Worm (Caenorhabditis elegans) whole organism, L3 larva: ENCODE data around the gene brd-1.
A peak's percentile ranks its signal among the peaks of the same experiment; 100 is the strongest.

Experiments
- R02D3.7 ChIP-seq: fragments of 150-350 bp; optimal IDR thresholded peaks from 2 replicates; lab custom pipeline; 2014; ENCODE audit warnings: missing biosample characterization, missing genetic modification characterization
- aly-2 ChIP-seq: fragments of 150-350 bp; optimal IDR thresholded peaks from 2 replicates; lab custom pipeline; 2014; ENCODE audit warnings: missing biosample characterization, missing genetic modification characterization
- ama-1 ChIP-seq: fragments of 150-350 bp; optimal IDR thresholded peaks from 2 replicates; lab custom pipeline; 2018
- ceh-16 ChIP-seq: sonication (generic microtip); optimal IDR thresholded peaks from 2 replicates; lab custom pipeline; 2017; ENCODE audit warnings: missing biosample characterization, missing genetic modification characterization
- ceh-28 ChIP-seq: fragments of 150-350 bp; optimal IDR thresholded peaks from 2 replicates; lab custom pipeline; 2014; ENCODE audit warnings: missing biosample characterization, missing genetic modification reagents, missing genetic modification characterization
- ceh-82 ChIP-seq: fragments of 150-350 bp; optimal IDR thresholded peaks from 2 replicates; lab custom pipeline; 2014; ENCODE audit warnings: missing biosample characterization, missing genetic modification characterization
- ceh-9 ChIP-seq: sonication (generic microtip); optimal IDR thresholded peaks from 2 replicates; lab custom pipeline; 2018; ENCODE audit warnings: missing biosample characterization, missing genetic modification characterization
- egl-5 ChIP-seq: fragments of 150-350 bp; optimal IDR thresholded peaks from 2 replicates; lab custom pipeline; 2017; ENCODE audit warnings: missing biosample characterization, missing genetic modification reagents, missing genetic modification characterization, inconsistent platforms
- elt-1 ChIP-seq: fragments of 150-350 bp; optimal IDR thresholded peaks from 2 replicates; lab custom pipeline; 2014; ENCODE audit warnings: missing biosample characterization, missing genetic modification characterization
- elt-2 ChIP-seq: sonication (generic microtip); optimal IDR thresholded peaks from 2 replicates; lab custom pipeline; 2016; ENCODE audit warnings: missing genetic modification reagents, mild to moderate bottlenecking, missing genetic modification characterization, missing compliant biosample characterization
- elt-3 ChIP-seq, 3 experiments: fragments of 150-350 bp in 1 of 3; sonication (generic microtip) in 2 of 3; optimal IDR thresholded peaks; 2 replicates in 2 of 3; 4 replicates in 1 of 3; lab custom pipeline; 2014 to 2017; ENCODE audit warnings: missing biosample characterization in 3 of 3, missing genetic modification characterization in 3 of 3
- eor-1 ChIP-seq, 2 experiments: fragments of 150-350 bp; optimal IDR thresholded peaks; 2 replicates each; lab custom pipeline; 2014 to 2018; ENCODE audit warnings: missing biosample characterization in 2 of 2, missing genetic modification characterization in 2 of 2
- fkh-10 ChIP-seq: sonication (generic microtip); optimal IDR thresholded peaks from 2 replicates; lab custom pipeline; 2017; ENCODE audit warnings: missing biosample characterization, missing genetic modification reagents, missing genetic modification characterization
- fos-1 ChIP-seq: fragments of 150-350 bp; optimal IDR thresholded peaks from 2 replicates; lab custom pipeline; 2014; ENCODE audit warnings: missing biosample characterization, missing genetic modification characterization
- hmg-11 ChIP-seq: sonication (generic microtip); optimal IDR thresholded peaks from 2 replicates; lab custom pipeline; 2016; ENCODE audit warnings: missing genetic modification characterization, missing compliant biosample characterization
- jun-1 ChIP-seq: fragments of 150-350 bp; optimal IDR thresholded peaks from 2 replicates; lab custom pipeline; 2014; ENCODE audit warnings: missing biosample characterization, missing genetic modification reagents, missing genetic modification characterization
- lin-15B ChIP-seq: fragments of 150-350 bp; optimal IDR thresholded peaks from 2 replicates; lab custom pipeline; 2014; ENCODE audit warnings: missing biosample characterization, missing genetic modification characterization
- lin-39 ChIP-seq: fragments of 150-350 bp; optimal IDR thresholded peaks from 2 replicates; lab custom pipeline; 2018; ENCODE audit warnings: missing biosample characterization, missing genetic modification reagents, missing genetic modification characterization
- lsy-12 ChIP-seq: sonication (generic microtip); optimal IDR thresholded peaks from 2 replicates; lab custom pipeline; 2016; ENCODE audit warnings: mild to moderate bottlenecking, missing genetic modification characterization, missing compliant biosample characterization
- mml-1 ChIP-seq: fragments of 150-350 bp; sonication (generic microtip); optimal IDR thresholded peaks from 3 replicates; lab custom pipeline; 2014; ENCODE audit warnings: missing biosample characterization, missing genetic modification characterization
- nfya-1 ChIP-seq: sonication (generic microtip); optimal IDR thresholded peaks from 2 replicates; lab custom pipeline; 2017; ENCODE audit warnings: missing genetic modification characterization, mild to moderate bottlenecking, missing compliant biosample characterization, antibody characterized with exemption, moderate library complexity; ENCODE audit not compliant: insufficient read depth
- nhr-12 ChIP-seq: fragments of 150-350 bp; optimal IDR thresholded peaks from 2 replicates; lab custom pipeline; 2014; ENCODE audit warnings: missing biosample characterization, missing genetic modification characterization
- nhr-23 ChIP-seq: fragments of 150-350 bp; optimal IDR thresholded peaks from 2 replicates; lab custom pipeline; 2014; ENCODE audit warnings: missing biosample characterization, missing genetic modification reagents, missing genetic modification characterization
- nhr-237 ChIP-seq: fragments of 150-350 bp; optimal IDR thresholded peaks from 2 replicates; lab custom pipeline; 2014; ENCODE audit warnings: missing biosample characterization, missing genetic modification characterization
- nhr-25 ChIP-seq: sonication (generic microtip); optimal IDR thresholded peaks from 2 replicates; lab custom pipeline; 2017; ENCODE audit warnings: missing biosample characterization, missing genetic modification characterization
- nhr-28 ChIP-seq: fragments of 150-350 bp; optimal IDR thresholded peaks from 2 replicates; lab custom pipeline; 2014; ENCODE audit warnings: missing biosample characterization, missing genetic modification characterization
- nhr-43 ChIP-seq: sonication (generic microtip); optimal IDR thresholded peaks from 2 replicates; lab custom pipeline; 2016; ENCODE audit warnings: mild to moderate bottlenecking, missing genetic modification characterization, missing compliant biosample characterization; ENCODE audit not compliant: poor library complexity, severe bottlenecking
- nhr-67 ChIP-seq: fragments of 150-350 bp; optimal IDR thresholded peaks from 2 replicates; lab custom pipeline; 2014; ENCODE audit warnings: missing biosample characterization, missing genetic modification characterization
- nhr-76 ChIP-seq: fragments of 150-350 bp; sonication (generic microtip); optimal IDR thresholded peaks from 5 replicates; lab custom pipeline; 2014; ENCODE audit warnings: missing biosample characterization, missing genetic modification characterization
- nhr-77 ChIP-seq: fragments of 150-350 bp; optimal IDR thresholded peaks from 2 replicates; lab custom pipeline; 2014; ENCODE audit warnings: missing biosample characterization, missing genetic modification characterization
- pqm-1 ChIP-seq: fragments of 150-350 bp; optimal IDR thresholded peaks from 2 replicates; lab custom pipeline; 2017; ENCODE audit warnings: missing biosample characterization, missing genetic modification characterization, inconsistent platforms
- skn-1 ChIP-seq: fragments of 150-350 bp; optimal IDR thresholded peaks from 2 replicates; lab custom pipeline; 2014; ENCODE audit warnings: missing biosample characterization, missing genetic modification characterization
- snpc-4 ChIP-seq: fragments of 150-350 bp; optimal IDR thresholded peaks from 2 replicates; lab custom pipeline; 2014; ENCODE audit warnings: missing biosample characterization, missing genetic modification characterization
- tbx-2 ChIP-seq: sonication (generic microtip); optimal IDR thresholded peaks from 2 replicates; lab custom pipeline; 2016; ENCODE audit warnings: mild to moderate bottlenecking, missing genetic modification characterization, missing compliant biosample characterization
- unc-39 ChIP-seq: sonication (generic microtip); optimal IDR thresholded peaks from 4 replicates; lab custom pipeline; 2017; ENCODE audit warnings: missing biosample characterization, missing genetic modification characterization
- unc-62 ChIP-seq: fragments of 150-350 bp; sonication (generic microtip); optimal IDR thresholded peaks from 4 replicates; lab custom pipeline; 2014; ENCODE audit warnings: missing biosample characterization, missing genetic modification reagents, missing genetic modification characterization
- zag-1 ChIP-seq: fragments of 150-350 bp; optimal IDR thresholded peaks from 2 replicates; lab custom pipeline; 2014; ENCODE audit warnings: missing biosample characterization, missing genetic modification characterization
- ztf-11 ChIP-seq: fragments of 150-350 bp; optimal IDR thresholded peaks from 2 replicates; lab custom pipeline; 2014; ENCODE audit warnings: missing biosample characterization, missing genetic modification characterization

Gene brd-1

ce11 chrIII:6928725-6929124 is 39.4 kb upstream of the brd-1 start, which contains the start of gene flap-1:
Gene flap-1, minus strand, starts transcription at chrIII:6928825.
- TF ChIP-seq nhr-12 (tag; lab: Kevin White, UChicago): no peak
- no peak for TF ChIP-seq elt-3 (tag; optimal IDR thresholded peaks at IDR 0.05; lab: Kevin White, UChicago)
- TF ChIP-seq snpc-4: no peak
- no peak for TF ChIP-seq tbx-2 (tag; lab: Kevin White, UChicago)
- no peak for TF ChIP-seq mml-1 (tag; lab: Kevin White, UChicago)
- no peak for TF ChIP-seq skn-1 (tag; lab: Kevin White, UChicago)
- no peak for TF ChIP-seq lsy-12 (tag; lab: Kevin White, UChicago)
- no peak for TF ChIP-seq nhr-77 (tag; lab: Kevin White, UChicago)
- TF ChIP-seq nfya-1: no peak
- TF ChIP-seq nhr-23 (tag; lab: Kevin White, UChicago): no peak
- TF ChIP-seq nhr-67: no peak
- no peak for TF ChIP-seq fos-1 (tag; lab: Kevin White, UChicago)
- no peak for TF ChIP-seq unc-62
- TF ChIP-seq nhr-25: no peak
- TF ChIP-seq aly-2: no peak
- TF ChIP-seq nhr-43 (tag; lab: Kevin White, UChicago): no peak
- TF ChIP-seq R02D3.7 (tag; lab: Kevin White, UChicago): no peak

ce11 chrIII:6914840-6915239 is 25.5 kb upstream of the brd-1 start:
- TF ChIP-seq fkh-10 (GFP tag; lab: Kevin White, UChicago) (peak; percentile 31), hmg-11 (no peak)

- TF ChIP-seq lin-15B: no peak
- no peak for TF ChIP-seq ceh-16 (tag; lab: Kevin White, UChicago)
- TF ChIP-seq nhr-43 (tag; lab: Kevin White, UChicago): no peak
- TF ChIP-seq elt-1 (tag; lab: Kevin White, UChicago): no peak
- TF ChIP-seq nhr-76 (tag; lab: Kevin White, UChicago): no peak
- no peak for TF ChIP-seq snpc-4
- TF ChIP-seq R02D3.7 (tag; lab: Kevin White, UChicago): no peak
- TF ChIP-seq ztf-11: no peak
- TF ChIP-seq egl-5: no peak
- no peak for TF ChIP-seq nhr-237
- no peak for TF ChIP-seq elt-3 (tag; optimal IDR thresholded peaks at IDR 0.05; lab: Kevin White, UChicago)
- TF ChIP-seq ama-1 (lab: Kevin White, UChicago): no peak
- no peak for TF ChIP-seq ceh-9 (tag; lab: Kevin White, UChicago)
- TF ChIP-seq nhr-77 (tag; lab: Kevin White, UChicago): no peak
- TF ChIP-seq fos-1 (tag; lab: Kevin White, UChicago): no peak
- no peak for TF ChIP-seq pqm-1 (tag; lab: Kevin White, UChicago)
- TF ChIP-seq ceh-82: no peak
Observed at ce11 chrIII:6912381-6912780, 23.1 kb upstream of the brd-1 start, which contains the start of gene pdf-1. Gene pdf-1, minus strand, starts transcription at chrIII:6912481.

ce11 chrIII:6906409-6906808 is 17.1 kb upstream of the brd-1 start, which contains the start of gene T07E3.2:
Gene T07E3.2, plus strand, starts transcription at chrIII:6906709.
- no peak for TF ChIP-seq eor-1 (tag; optimal IDR thresholded peaks at IDR 0.05; lab: Kevin White, UChicago)
- no peak for TF ChIP-seq unc-39
- TF ChIP-seq lin-39: no peak
- TF ChIP-seq zag-1 (tag; lab: Kevin White, UChicago): no peak
- TF ChIP-seq skn-1 (tag; lab: Kevin White, UChicago): no peak
- no peak for TF ChIP-seq ztf-11
- no peak for TF ChIP-seq nhr-25
- TF ChIP-seq nhr-28 (tag; lab: Kevin White, UChicago): no peak
- no peak for TF ChIP-seq nhr-12 (tag; lab: Kevin White, UChicago)
- TF ChIP-seq elt-2 (tag; lab: Kevin White, UChicago): no peak
- no peak for TF ChIP-seq nhr-23 (tag; lab: Kevin White, UChicago)
- TF ChIP-seq jun-1 (tag; lab: Kevin White, UChicago): no peak
- no peak for TF ChIP-seq ceh-28 (tag; lab: Kevin White, UChicago)
- TF ChIP-seq ceh-16 (tag; lab: Kevin White, UChicago): no peak
- no peak for TF ChIP-seq fkh-10 (GFP tag; lab: Kevin White, UChicago)
